Worm (Caenorhabditis elegans) whole organism, L4/young adult: ENCODE measurements around the gene cyb-1.

ENCODE experiments used
- dao-5 ChIP-seq: sonication (generic microtip); optimal IDR thresholded peaks from 2 replicates; lab custom pipeline; 2016; ENCODE audit warnings: missing genotype, missing genetic modification characterization, moderate library complexity, missing compliant biosample characterization
- him-1 ChIP-seq: sonication (generic microtip); optimal IDR thresholded peaks from 2 replicates; lab custom pipeline; 2016; ENCODE audit warnings: missing genotype, missing genetic modification reagents, missing genetic modification characterization, missing compliant biosample characterization

DNA sequence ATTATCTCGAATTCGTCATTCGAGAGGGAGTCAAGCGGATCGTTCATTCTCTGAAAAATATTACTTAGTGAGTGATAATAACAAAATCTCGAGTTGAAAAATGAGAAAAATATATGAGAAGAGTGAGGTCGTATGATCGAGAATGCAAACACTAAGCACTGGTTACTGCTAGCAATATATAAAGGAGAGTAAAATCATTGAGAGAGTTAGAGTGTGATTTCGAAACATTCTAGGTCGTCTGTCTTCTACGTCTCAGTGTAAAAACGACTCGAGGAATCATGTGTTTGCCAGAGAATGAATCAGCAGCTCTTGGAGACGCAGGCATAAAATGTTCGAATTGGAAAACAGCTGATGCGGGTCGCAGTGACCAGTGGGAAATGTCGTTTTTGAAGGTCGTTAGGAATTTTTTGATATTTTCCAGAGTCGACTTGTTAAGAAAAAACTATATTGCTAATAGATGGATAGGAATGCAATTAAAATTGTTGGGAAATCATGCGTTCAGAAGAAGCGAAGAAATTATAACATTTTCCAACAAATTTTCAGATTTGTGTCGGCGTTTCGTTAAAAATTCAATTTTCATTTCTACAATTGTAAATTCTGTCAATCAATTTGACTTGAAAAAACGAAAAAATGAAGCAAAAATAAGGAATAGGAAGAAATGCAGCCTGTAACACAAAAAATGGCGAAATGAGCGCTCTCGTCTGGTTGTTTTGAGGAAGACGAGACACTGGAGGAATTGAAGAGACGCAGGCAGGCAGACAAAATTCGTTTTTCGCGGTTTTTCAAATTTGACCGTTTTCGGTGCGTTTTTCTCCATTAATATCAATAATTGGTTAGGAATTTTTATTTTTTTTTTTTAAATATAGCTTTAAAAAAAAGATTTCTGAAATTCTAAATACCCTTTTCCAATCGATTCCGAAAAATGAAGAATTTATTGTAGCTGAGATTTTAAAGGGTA lies 37.7 kb upstream of the cyb-1 start, which contains the start of gene allo-1:
- TF ChIP-seq dao-5 (tag; lab: Kevin White, UChicago) (no peak), him-1 (tag; lab: Kevin White, UChicago) (no peak)
